Fruit fly (Drosophila melanogaster) S2 (cell line): ENCODE measurements around the gene CG13117.

Experiments used
- CG8478 ChIP-seq: fragments of >200 bp; optimal IDR thresholded peaks from 2 replicates; lab custom pipeline; 2018
- CTCF ChIP-seq, 2 experiments: fragments of >200 bp; optimal IDR thresholded peaks; 2 replicates each; lab custom pipeline; 2018

DNA sequence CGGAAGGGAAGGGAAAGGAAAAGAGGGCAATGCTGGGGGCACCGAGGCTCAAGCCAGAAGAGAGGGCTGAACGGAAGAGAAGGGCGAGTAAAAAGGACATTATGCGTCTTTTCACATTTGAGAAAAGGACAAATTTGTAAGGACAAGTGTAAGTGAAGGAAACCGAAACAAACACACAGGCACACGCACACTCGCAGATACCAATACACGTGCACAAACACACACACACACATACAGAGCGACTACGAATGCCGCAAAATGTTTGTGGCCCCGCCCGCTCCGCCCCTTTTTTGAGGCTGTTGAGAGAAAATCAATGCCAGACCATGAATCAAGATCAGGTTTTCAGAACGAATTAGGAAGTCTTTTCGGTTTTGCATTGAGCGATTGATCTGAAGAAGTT is 16.9 kb downstream of the CG13117 start:
- TF ChIP-seq CG8478, result no peak
- TF ChIP-seq CTCF (optimal IDR thresholded peaks at IDR 0.05; lab: Kevin White, UChicago), result no peak
